Worm (Caenorhabditis elegans) whole organism, midembryonic: ENCODE results near the gene F45B8.5.

Experiments used
- flt-1 ChIP-seq: fragments of 200-800 bp; sonication (Bioruptor generic); IDR thresholded peaks from 2 replicates; pipeline ENCODE4 v1.3.6; 2022; ENCODE audit warnings: missing genetic modification characterization, missing compliant biosample characterization
- klf-2 ChIP-seq: fragments of 200-800 bp; sonication (Bioruptor generic); conservative IDR thresholded peaks from 2 replicates; pipeline ENCODE4 v1.3.6; 2022; ENCODE audit warnings: missing genetic modification reagents, missing genetic modification characterization, missing compliant biosample characterization
- med-1 ChIP-seq: sonication (generic microtip); optimal IDR thresholded peaks from 2 replicates; lab custom pipeline; 2017; ENCODE audit warnings: missing genetic modification characterization, mild to moderate bottlenecking, missing compliant biosample characterization, antibody characterized with exemption, missing genetic modification reagents; ENCODE audit not compliant: insufficient read depth
- ref-1 ChIP-seq: fragments of 200-800 bp; sonication (Bioruptor generic); conservative IDR thresholded peaks from 2 replicates; pipeline ENCODE4 v1.3.6; 2022; ENCODE audit warnings: missing genetic modification reagents, missing genetic modification characterization, missing compliant biosample characterization
- tab-1 ChIP-seq: fragments of 200-800 bp; sonication (Bioruptor generic); IDR thresholded peaks from 2 replicates; pipeline ENCODE4 v1.3.6; 2022; ENCODE audit warnings: missing genetic modification characterization, missing compliant biosample characterization

DNA sequence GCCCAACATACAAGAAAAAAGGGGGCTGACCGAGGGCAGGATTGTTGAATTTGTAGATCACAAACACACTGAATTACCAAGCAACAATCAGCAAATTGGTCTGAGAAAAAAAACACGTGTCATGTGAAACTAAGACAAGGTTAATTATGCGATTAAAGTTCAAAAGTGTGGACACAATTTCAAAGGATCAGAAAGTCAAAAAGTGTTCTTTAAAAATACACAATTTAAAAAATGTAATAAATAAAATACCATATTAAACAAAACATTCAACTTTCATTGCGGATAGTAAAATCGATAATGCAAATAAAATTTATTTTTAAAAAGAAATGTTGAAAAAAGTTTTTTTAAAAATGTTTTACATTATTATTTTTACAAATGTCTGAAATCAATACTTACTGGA is 33.2 kb downstream of the F45B8.5 start, which contains the start of gene cutl-3:
- TF ChIP-seq klf-2 (GFP tag; lab: Robert Waterston, UW) (no peak), ref-1 (no peak), tab-1 (GFP tag; lab: Robert Waterston, UW) (no peak), med-1 (no peak), flt-1 (no peak)
